Worm (Caenorhabditis elegans): ENCODE data around the gene B0303.11.

The B0303.11 gene

ce11 chrIII:8653875-8654386, 56.3 kb downstream of the B0303.11 start, which contains the start of gene F22B7.9:
F22B7.9 (minus strand) TSS chrIII:8653925.
- TF ChIP-seq aly-1 (tag; optimal IDR thresholded peaks at IDR 0.05) (no peak), hmg-4 (GFP tag; optimal IDR thresholded peaks at IDR 0.05) (no peak), F13C5.2 (tag; optimal IDR thresholded peaks at IDR 0.05) (no peak)

- TF ChIP-seq ama-1 (optimal IDR thresholded peaks at IDR 0.05) (no peak), pes-1 (GFP tag; IDR thresholded peaks at IDR 0.05) (no peak), ceh-36 (tag; optimal IDR thresholded peaks at IDR 0.05) (no peak)
Observed at ce11 chrIII:8653457-8653856, 56.8 kb downstream of the B0303.11 start.
